Worm (Caenorhabditis elegans) whole organism, mixed stage, embryonic: Measurements from ENCODE around the gene F35C5.1.

Experiments used
- elt-3 ChIP-seq: fragments of 150-350 bp; optimal IDR thresholded peaks from 2 replicates; lab custom pipeline; 2014; ENCODE audit warnings: missing biosample characterization, missing genetic modification characterization
- pha-4 ChIP-seq: fragments of 150-350 bp; optimal IDR thresholded peaks from 2 replicates; lab custom pipeline; 2018; ENCODE audit warnings: missing biosample characterization, missing genetic modification reagents, missing genetic modification characterization
- tbx-8 ChIP-seq: fragments of 200-800 bp; sonication (Bioruptor generic); optimal IDR thresholded peaks from 2 replicates; lab custom pipeline; 2018; ENCODE audit warnings: mild to moderate bottlenecking, missing genetic modification characterization, moderate library complexity, missing compliant biosample characterization

DNA sequence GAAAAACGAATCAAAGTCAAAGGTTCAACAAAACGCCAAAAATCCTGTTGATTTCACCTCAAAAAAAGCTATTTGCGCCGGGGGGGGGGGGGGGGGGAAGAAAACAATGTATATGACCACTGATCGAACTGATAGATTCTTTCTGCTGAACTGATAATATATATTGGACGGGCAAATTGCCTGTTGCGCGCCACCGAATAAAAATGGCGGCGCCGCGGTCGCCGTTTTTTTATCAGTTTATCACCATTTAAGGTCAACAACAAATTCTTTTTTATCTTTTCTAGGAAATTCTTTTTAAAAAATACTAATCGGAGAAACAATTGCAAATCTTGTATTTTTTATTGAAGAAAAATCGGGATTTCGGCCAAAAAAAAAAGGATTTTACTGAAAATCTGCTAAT, 846 bp upstream of the F35C5.1 start:
- TF ChIP-seq tbx-8 (GFP tag; lab: Kevin White, UChicago) (no peak), elt-3 (tag; lab: Kevin White, UChicago) (no peak), pha-4 (tag; lab: Kevin White, UChicago) (no peak)
